Fruit fly (Drosophila melanogaster): ENCODE measurements around the gene CG34051.

DNA sequence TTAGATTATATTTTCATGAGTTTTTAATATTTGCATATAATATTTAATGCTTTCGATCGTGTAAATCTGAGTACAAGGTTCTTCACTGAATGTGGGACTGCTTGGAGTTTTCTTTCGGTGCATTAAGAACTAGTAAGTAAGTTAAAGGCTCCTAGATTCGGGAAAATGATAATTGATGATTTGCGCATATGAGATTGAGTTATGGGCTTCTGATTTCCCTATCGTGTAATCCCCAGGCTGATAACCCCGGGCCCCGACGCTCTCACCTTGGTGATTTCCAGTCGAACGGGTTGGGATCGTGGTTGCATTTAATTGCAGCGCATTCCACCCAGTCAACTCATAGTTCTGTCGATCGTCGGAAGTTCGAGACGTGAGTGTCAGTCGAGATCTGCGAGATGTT lies 3.0 kb upstream of the CG34051 start, which contains the start of gene CG10680:
- TF ChIP-seq psq (optimal IDR thresholded peaks at IDR 0.05) (no peak), usp (GFP tag; optimal IDR thresholded peaks at IDR 0.05) (no peak), pan (optimal IDR thresholded peaks at IDR 0.05) (no peak), CG8478 (optimal IDR thresholded peaks at IDR 0.05) (no peak), Dll (optimal IDR thresholded peaks at IDR 0.05) (no peak), EcR (GFP tag; optimal IDR thresholded peaks at IDR 0.05) (no peak)
